Fruit fly (Drosophila melanogaster) whole organism, embryonic: ENCODE measurements around the gene Iru.

Experiments
- B-H2 ChIP-seq: fragments of 200-800 bp; sonication (Bioruptor generic); optimal IDR thresholded peaks from 2 replicates; lab custom pipeline; 2018; ENCODE audit warnings: missing biosample characterization, mild to moderate bottlenecking, missing genetic modification characterization
- CG10462 ChIP-seq: fragments of 200-800 bp; sonication (Bioruptor generic); optimal IDR thresholded peaks from 2 replicates; lab custom pipeline; 2016; ENCODE audit warnings: missing biosample characterization, missing genetic modification characterization
- CG11085 ChIP-seq: fragments of 200-800 bp; sonication (Bioruptor generic); IDR thresholded peaks from 2 replicates; pipeline ENCODE4 v1.3.6; 2022; ENCODE audit warnings: missing biosample characterization, missing genetic modification characterization
- CG11093 ChIP-seq: fragments of 200-800 bp; sonication (Bioruptor generic); IDR thresholded peaks from 3 replicates; pipeline ENCODE4 v1.3.6; 2022; ENCODE audit warnings: missing biosample characterization, missing genetic modification characterization
- CG11696 ChIP-seq: fragments of 200-800 bp; sonication (Bioruptor generic); IDR thresholded peaks from 2 replicates; pipeline ENCODE4 v1.3.6; 2022; ENCODE audit warnings: missing biosample characterization, missing genetic modification characterization
- CG1233 ChIP-seq: fragments of 200-800 bp; sonication (Bioruptor generic); optimal IDR thresholded peaks from 4 replicates; lab custom pipeline; 2018; ENCODE audit warnings: missing biosample characterization, mild to moderate bottlenecking, missing genetic modification characterization
- CG13624 ChIP-seq: fragments of 200-800 bp; sonication (Bioruptor generic); optimal IDR thresholded peaks from 2 replicates; lab custom pipeline; 2016; ENCODE audit warnings: missing biosample characterization, missing genetic modification characterization
- CG14014 ChIP-seq: fragments of 200-800 bp; sonication (Bioruptor generic); IDR thresholded peaks from 2 replicates; pipeline ENCODE4 v1.3.6; 2022; ENCODE audit warnings: missing biosample characterization, missing genetic modification characterization
- CG15269 ChIP-seq: fragments of 200-800 bp; sonication (Bioruptor generic); optimal IDR thresholded peaks from 2 replicates; lab custom pipeline; 2018; ENCODE audit warnings: missing biosample characterization, mild to moderate bottlenecking, missing genetic modification characterization, moderate library complexity
- CG1602 ChIP-seq: fragments of 200-800 bp; sonication (Bioruptor generic); optimal IDR thresholded peaks from 3 replicates; lab custom pipeline; 2016; ENCODE audit warnings: missing biosample characterization, missing genetic modification characterization
- CG17328 ChIP-seq: fragments of 200-800 bp; sonication (Bioruptor generic); IDR thresholded peaks from 2 replicates; pipeline ENCODE4 v1.3.6; 2022; ENCODE audit warnings: missing biosample characterization, missing genetic modification characterization
- CG17568 ChIP-seq: fragments of 200-800 bp; sonication (Bioruptor generic); optimal IDR thresholded peaks from 2 replicates; lab custom pipeline; 2018; ENCODE audit warnings: missing biosample characterization, mild to moderate bottlenecking, missing genetic modification characterization, moderate library complexity
- CG17829 ChIP-seq: fragments of 200-800 bp; optimal IDR thresholded peaks from 2 replicates; lab custom pipeline; 2019; ENCODE audit warnings: missing biosample characterization, mild to moderate bottlenecking, missing genetic modification characterization, moderate library complexity
- CG2129 ChIP-seq: fragments of 200-800 bp; sonication (Bioruptor generic); IDR thresholded peaks from 2 replicates; pipeline ENCODE4 v1.3.6; 2022; ENCODE audit warnings: missing biosample characterization, missing genetic modification characterization; ENCODE audit not compliant: partially characterized antibody
- CG30020 ChIP-seq: fragments of 200-800 bp; optimal IDR thresholded peaks from 2 replicates; lab custom pipeline; 2019; ENCODE audit warnings: missing biosample characterization, mild to moderate bottlenecking, missing genetic modification characterization, moderate library complexity
- CG30403 ChIP-seq: fragments of 200-800 bp; sonication (Bioruptor generic); optimal IDR thresholded peaks from 3 replicates; lab custom pipeline; 2016; ENCODE audit warnings: missing biosample characterization, missing genetic modification characterization
- CG33213 ChIP-seq: fragments of 200-800 bp; sonication (Bioruptor generic); optimal IDR thresholded peaks from 3 replicates; lab custom pipeline; 2016; ENCODE audit warnings: missing biosample characterization, missing genetic modification characterization
- CG43689 ChIP-seq: fragments of 200-800 bp; sonication (Bioruptor generic); IDR thresholded peaks from 2 replicates; pipeline ENCODE4 v1.3.6; 2022; ENCODE audit warnings: missing biosample characterization, missing genetic modification characterization
- CG4424 ChIP-seq: fragments of 200-800 bp; sonication (Bioruptor generic); optimal IDR thresholded peaks from 3 replicates; lab custom pipeline; 2016; ENCODE audit warnings: missing biosample characterization, missing genetic modification characterization
- CG6689 ChIP-seq: fragments of 200-800 bp; sonication (Bioruptor generic); IDR thresholded peaks from 2 replicates; pipeline ENCODE4 v1.3.6; 2022; ENCODE audit warnings: missing biosample characterization, missing genetic modification characterization
- CG7839 ChIP-seq: fragments of 200-800 bp; sonication (Bioruptor generic); optimal IDR thresholded peaks from 3 replicates; lab custom pipeline; 2018; ENCODE audit warnings: missing biosample characterization, mild to moderate bottlenecking, missing genetic modification characterization, moderate library complexity
- CG7987 ChIP-seq: fragments of 200-800 bp; sonication (Bioruptor generic); optimal IDR thresholded peaks from 2 replicates; lab custom pipeline; 2018; ENCODE audit warnings: missing biosample characterization, mild to moderate bottlenecking, missing genetic modification characterization, moderate library complexity
- CG8290 ChIP-seq, 3 experiments: fragments of 200-800 bp; sonication (Bioruptor generic); optimal IDR thresholded peaks; 2 replicates each; lab custom pipeline; 2016 to 2019; ENCODE audit warnings: missing biosample characterization in 3 of 3, missing genetic modification characterization in 3 of 3, mild to moderate bottlenecking in 2 of 3, moderate library complexity in 1 of 3
- CG8388 ChIP-seq: fragments of 200-800 bp; sonication (Bioruptor generic); optimal IDR thresholded peaks from 2 replicates; lab custom pipeline; 2019; ENCODE audit warnings: missing biosample characterization, mild to moderate bottlenecking, missing genetic modification characterization, moderate library complexity
- HHEX ChIP-seq: fragments of 200-800 bp; sonication (Bioruptor generic); optimal IDR thresholded peaks from 3 replicates; lab custom pipeline; 2017; ENCODE audit warnings: missing biosample characterization, mild to moderate bottlenecking, missing genetic modification characterization, missing genetic modification reagents
- HLH54F ChIP-seq: fragments of 200-800 bp; sonication (Bioruptor generic); optimal IDR thresholded peaks from 3 replicates; lab custom pipeline; 2016; ENCODE audit warnings: missing biosample characterization, missing genetic modification characterization
- Hand ChIP-seq: fragments of 200-800 bp; sonication (Bioruptor generic); optimal IDR thresholded peaks from 2 replicates; lab custom pipeline; 2017; ENCODE audit warnings: mild to moderate bottlenecking, missing biosample characterization, missing genetic modification reagents, missing genetic modification characterization
- Hmr ChIP-seq: fragments of 200-800 bp; sonication (Bioruptor generic); optimal IDR thresholded peaks from 3 replicates; lab custom pipeline; 2017; ENCODE audit warnings: mild to moderate bottlenecking, missing biosample characterization, missing genetic modification reagents, missing genetic modification characterization
- NC2α ChIP-seq: fragments of 200-800 bp; sonication (Bioruptor generic); optimal IDR thresholded peaks from 2 replicates; lab custom pipeline; 2016; ENCODE audit warnings: missing biosample characterization, missing genetic modification characterization
- Pdp1 ChIP-seq, 2 experiments: fragments of 200-800 bp; sonication (Bioruptor generic); optimal IDR thresholded peaks; 3 replicates each; lab custom pipeline; 2016; ENCODE audit warnings: missing biosample characterization in 2 of 2, missing genetic modification characterization in 2 of 2, mild to moderate bottlenecking in 1 of 2, moderate library complexity in 1 of 2
- Rx ChIP-seq: fragments of 200-800 bp; sonication (Bioruptor generic); IDR thresholded peaks from 2 replicates; pipeline ENCODE4 v1.3.6; 2022; ENCODE audit warnings: missing biosample characterization, missing genetic modification characterization
- TFAM ChIP-seq: fragments of 200-800 bp; sonication (Bioruptor generic); optimal IDR thresholded peaks from 2 replicates; lab custom pipeline; 2017; ENCODE audit warnings: missing biosample characterization, missing genetic modification characterization, inconsistent platforms
- Usf ChIP-seq: fragments of 200-800 bp; sonication (Bioruptor generic); optimal IDR thresholded peaks from 2 replicates; lab custom pipeline; 2017; ENCODE audit warnings: missing genotype, missing biosample characterization, missing genetic modification characterization
- ac ChIP-seq: fragments of 200-800 bp; sonication (Bioruptor generic); optimal IDR thresholded peaks from 3 replicates; lab custom pipeline; 2017; ENCODE audit warnings: missing biosample characterization, mild to moderate bottlenecking, missing genetic modification characterization
- amos ChIP-seq: fragments of 200-800 bp; sonication (Bioruptor generic); IDR thresholded peaks from 2 replicates; pipeline ENCODE4 v1.3.6; 2022; ENCODE audit warnings: missing biosample characterization, missing genetic modification characterization; ENCODE audit not compliant: partially characterized antibody
- ara ChIP-seq: fragments of 200-800 bp; sonication (Bioruptor generic); IDR thresholded peaks from 2 replicates; pipeline ENCODE4 v1.3.6; 2022; ENCODE audit warnings: missing biosample characterization, missing genetic modification characterization
- caup ChIP-seq: fragments of 200-800 bp; sonication (Bioruptor generic); optimal IDR thresholded peaks from 3 replicates; lab custom pipeline; 2017; ENCODE audit warnings: missing biosample characterization, mild to moderate bottlenecking, missing genetic modification characterization, moderate library complexity; ENCODE audit not compliant: severe bottlenecking
- fd96Cb ChIP-seq: fragments of 200-800 bp; sonication (Bioruptor generic); optimal IDR thresholded peaks from 2 replicates; lab custom pipeline; 2018; ENCODE audit warnings: missing biosample characterization, mild to moderate bottlenecking, missing genetic modification characterization, moderate library complexity
- hbn ChIP-seq: fragments of 200-800 bp; sonication (Bioruptor generic); IDR thresholded peaks from 2 replicates; pipeline ENCODE4 v1.3.6; 2022; ENCODE audit warnings: missing biosample characterization, missing genetic modification characterization; ENCODE audit not compliant: partially characterized antibody
- maf-S ChIP-seq: fragments of 200-800 bp; sonication (Bioruptor generic); optimal IDR thresholded peaks from 2 replicates; lab custom pipeline; 2016; ENCODE audit warnings: missing biosample characterization, missing genetic modification characterization
- nerfin-1 ChIP-seq: fragments of 200-800 bp; sonication (Bioruptor generic); optimal IDR thresholded peaks from 3 replicates; lab custom pipeline; 2019; ENCODE audit warnings: missing biosample characterization, mild to moderate bottlenecking, missing genetic modification characterization, moderate library complexity
- oc ChIP-seq: fragments of 200-800 bp; sonication (Bioruptor generic); optimal IDR thresholded peaks from 2 replicates; lab custom pipeline; 2018; ENCODE audit warnings: missing biosample characterization, mild to moderate bottlenecking, missing genetic modification characterization, moderate library complexity
- org-1 ChIP-seq: fragments of 200-800 bp; sonication (Bioruptor generic); optimal IDR thresholded peaks from 2 replicates; lab custom pipeline; 2017; ENCODE audit warnings: missing biosample characterization, missing genetic modification characterization
- p53 ChIP-seq: fragments of 200-800 bp; sonication (Bioruptor generic); optimal IDR thresholded peaks from 2 replicates; lab custom pipeline; 2016; ENCODE audit warnings: missing biosample characterization, missing genetic modification characterization
- ro ChIP-seq: fragments of 200-800 bp; sonication (Bioruptor generic); IDR thresholded peaks from 2 replicates; pipeline ENCODE4 v1.3.6; 2022; ENCODE audit warnings: missing biosample characterization, missing genetic modification characterization
- sob ChIP-seq: fragments of 200-800 bp; sonication (Bioruptor generic); IDR thresholded peaks from 2 replicates; pipeline ENCODE4 v1.3.6; 2022; ENCODE audit warnings: missing biosample characterization, missing genetic modification characterization
- sug ChIP-seq: fragments of 200-800 bp; optimal IDR thresholded peaks from 2 replicates; lab custom pipeline; 2019; ENCODE audit warnings: missing biosample characterization, mild to moderate bottlenecking, missing genetic modification characterization, moderate library complexity
- tio ChIP-seq: fragments of 200-800 bp; sonication (Bioruptor generic); optimal IDR thresholded peaks from 2 replicates; lab custom pipeline; 2017; ENCODE audit warnings: missing biosample characterization, missing genetic modification characterization, inconsistent platforms
- tna ChIP-seq: fragments of 200-800 bp; sonication (Bioruptor generic); IDR thresholded peaks from 2 replicates; pipeline ENCODE4 v1.3.6; 2022; ENCODE audit warnings: missing biosample characterization, missing genetic modification characterization; ENCODE audit not compliant: partially characterized antibody
- zfh1 ChIP-seq: fragments of 200-800 bp; sonication (Bioruptor generic); IDR thresholded peaks from 3 replicates; pipeline ENCODE4 v1.3.6; 2022; ENCODE audit warnings: missing biosample characterization, missing genetic modification characterization

Iru gene

dm6 chr3R:9053850-9054441, 47.7 kb downstream of the Iru start (continued):
- TF ChIP-seq Usf (GFP tag; lab: Kevin White, UChicago) (peak; percentile 20), ro (GFP tag; lab: Robert Waterston, UW) (no peak), CG1602 (peak; percentile 32), B-H2 (no peak), ac (GFP tag; lab: Kevin White, UChicago) (no peak), CG7987 (GFP tag; lab: Kevin White, UChicago) (no peak), tio (GFP tag; lab: Kevin White, UChicago) (peak; percentile 40), CG2129 (GFP tag; lab: Robert Waterston, UW) (no peak), NC2α (GFP tag; lab: Kevin White, UChicago) (peak; percentile 43), TFAM (GFP tag; lab: Kevin White, UChicago) (no peak), CG17568 (GFP tag; lab: Kevin White, UChicago) (no peak), CG11085 (no peak), org-1 (GFP tag; lab: Kevin White, UChicago) (peak; percentile 48), CG10462 (no peak), Hand (GFP tag; lab: Kevin White, UChicago) (peak; percentile 3), CG15269 (tag; lab: Kevin White, UChicago) (peak; percentile 41), hbn (GFP tag; lab: Robert Waterston, UW) (no peak), amos (GFP tag; lab: Robert Waterston, UW) (no peak), CG17328 (GFP tag; lab: Robert Waterston, UW) (no peak), CG33213 (GFP tag; lab: Kevin White, UChicago) (no peak), p53 (no peak), CG6689 (GFP tag; lab: Robert Waterston, UW) (no peak), CG43689 (GFP tag; lab: Robert Waterston, UW) (no peak), CG8290 (GFP tag; optimal IDR thresholded peaks at IDR 0.05; lab: Kevin White, UChicago) (no peak), CG8290 (tag; optimal IDR thresholded peaks at IDR 0.05; lab: Kevin White, UChicago) (peak in 1 of 2 experiments; percentile 21), CG4424 (no peak), CG8388 (peak; percentile 24), caup (GFP tag; lab: Kevin White, UChicago) (no peak), Hmr (peak; percentile 14), CG13624 (no peak), CG11696 (GFP tag; lab: Robert Waterston, UW) (no peak), CG30020 (no peak), HLH54F (GFP tag; lab: Kevin White, UChicago) (peak; percentile 43), CG30403 (GFP tag; lab: Kevin White, UChicago) (peak; percentile 58), nerfin-1 (tag; lab: Kevin White, UChicago) (peak; percentile 24), CG14014 (GFP tag; lab: Robert Waterston, UW) (no peak), HHEX (GFP tag; lab: Kevin White, UChicago) (no peak), zfh1 (no peak), ara (GFP tag; lab: Robert Waterston, UW) (no peak), fd96Cb (tag; lab: Kevin White, UChicago) (peak; percentile 65), Rx (GFP tag; lab: Robert Waterston, UW) (no peak), CG17829 (tag; lab: Kevin White, UChicago) (no peak), CG11093 (no peak; the same call in 2 of the 3 replicates), Pdp1 (GFP tag; optimal IDR thresholded peaks at IDR 0.05; lab: Kevin White, UChicago) (peak in 1 of 2 experiments; percentile 19), oc (no peak), sug (no peak), CG7839 (tag; lab: Kevin White, UChicago) (peak; percentile 71), sob (GFP tag; lab: Robert Waterston, UW) (no peak), CG1233 (peak; percentile 32), tna (GFP tag; lab: Robert Waterston, UW) (no peak), maf-S (GFP tag; lab: Kevin White, UChicago) (peak; percentile 48)
